Worm (Caenorhabditis elegans) whole organism, L3 larva: ENCODE measurements around the gene vab-3.

ENCODE experiments used
- ZK546.5 ChIP-seq: sonication (generic microtip); optimal IDR thresholded peaks from 2 replicates; lab custom pipeline; 2017; ENCODE audit warnings: missing biosample characterization, missing genetic modification characterization
- aly-2 ChIP-seq: fragments of 150-350 bp; optimal IDR thresholded peaks from 2 replicates; lab custom pipeline; 2014; ENCODE audit warnings: missing biosample characterization, missing genetic modification characterization
- ceh-16 ChIP-seq: sonication (generic microtip); optimal IDR thresholded peaks from 2 replicates; lab custom pipeline; 2017; ENCODE audit warnings: missing biosample characterization, missing genetic modification characterization
- ceh-28 ChIP-seq: fragments of 150-350 bp; optimal IDR thresholded peaks from 2 replicates; lab custom pipeline; 2014; ENCODE audit warnings: missing biosample characterization, missing genetic modification reagents, missing genetic modification characterization
- ceh-82 ChIP-seq: fragments of 150-350 bp; optimal IDR thresholded peaks from 2 replicates; lab custom pipeline; 2014; ENCODE audit warnings: missing biosample characterization, missing genetic modification characterization
- ceh-9 ChIP-seq: sonication (generic microtip); optimal IDR thresholded peaks from 2 replicates; lab custom pipeline; 2018; ENCODE audit warnings: missing biosample characterization, missing genetic modification characterization
- daf-12 ChIP-seq: fragments of 150-350 bp; optimal IDR thresholded peaks from 2 replicates; lab custom pipeline; 2014; ENCODE audit warnings: missing biosample characterization, missing genetic modification reagents, missing genetic modification characterization
- egl-27 ChIP-seq: sonication (generic microtip); optimal IDR thresholded peaks from 4 replicates; lab custom pipeline; 2017; ENCODE audit warnings: missing biosample characterization, missing genetic modification reagents, missing genetic modification characterization
- egl-5 ChIP-seq: fragments of 150-350 bp; optimal IDR thresholded peaks from 2 replicates; lab custom pipeline; 2017; ENCODE audit warnings: missing biosample characterization, missing genetic modification reagents, missing genetic modification characterization, inconsistent platforms
- elt-1 ChIP-seq: fragments of 150-350 bp; optimal IDR thresholded peaks from 2 replicates; lab custom pipeline; 2014; ENCODE audit warnings: missing biosample characterization, missing genetic modification characterization
- elt-3 ChIP-seq, 3 experiments: fragments of 150-350 bp in 1 of 3; sonication (generic microtip) in 2 of 3; optimal IDR thresholded peaks; 2 replicates in 2 of 3; 4 replicates in 1 of 3; lab custom pipeline; 2014 to 2017; ENCODE audit warnings: missing biosample characterization in 3 of 3, missing genetic modification characterization in 3 of 3
- eor-1 ChIP-seq, 2 experiments: fragments of 150-350 bp; optimal IDR thresholded peaks; 2 replicates each; lab custom pipeline; 2014 to 2018; ENCODE audit warnings: missing biosample characterization in 2 of 2, missing genetic modification characterization in 2 of 2
- fkh-2 ChIP-seq: fragments of 150-350 bp; optimal IDR thresholded peaks from 2 replicates; lab custom pipeline; 2014; ENCODE audit warnings: missing biosample characterization, missing genetic modification reagents, missing genetic modification characterization
- fos-1 ChIP-seq: fragments of 150-350 bp; optimal IDR thresholded peaks from 2 replicates; lab custom pipeline; 2014; ENCODE audit warnings: missing biosample characterization, missing genetic modification characterization
- hmg-11 ChIP-seq: sonication (generic microtip); optimal IDR thresholded peaks from 2 replicates; lab custom pipeline; 2016; ENCODE audit warnings: missing genetic modification characterization, missing compliant biosample characterization
- jun-1 ChIP-seq: fragments of 150-350 bp; optimal IDR thresholded peaks from 2 replicates; lab custom pipeline; 2014; ENCODE audit warnings: missing biosample characterization, missing genetic modification reagents, missing genetic modification characterization
- lin-15B ChIP-seq: fragments of 150-350 bp; optimal IDR thresholded peaks from 2 replicates; lab custom pipeline; 2014; ENCODE audit warnings: missing biosample characterization, missing genetic modification characterization
- lin-39 ChIP-seq: fragments of 150-350 bp; optimal IDR thresholded peaks from 2 replicates; lab custom pipeline; 2018; ENCODE audit warnings: missing biosample characterization, missing genetic modification reagents, missing genetic modification characterization
- lsy-12 ChIP-seq: sonication (generic microtip); optimal IDR thresholded peaks from 2 replicates; lab custom pipeline; 2016; ENCODE audit warnings: mild to moderate bottlenecking, missing genetic modification characterization, missing compliant biosample characterization
- mdl-1 ChIP-seq: fragments of 150-350 bp; optimal IDR thresholded peaks from 2 replicates; lab custom pipeline; 2014; ENCODE audit warnings: missing biosample characterization, missing genetic modification characterization
- nfya-1 ChIP-seq: sonication (generic microtip); optimal IDR thresholded peaks from 2 replicates; lab custom pipeline; 2017; ENCODE audit warnings: missing genetic modification characterization, mild to moderate bottlenecking, missing compliant biosample characterization, antibody characterized with exemption, moderate library complexity; ENCODE audit not compliant: insufficient read depth
- nhr-11 ChIP-seq: fragments of 150-350 bp; optimal IDR thresholded peaks from 2 replicates; lab custom pipeline; 2014; ENCODE audit warnings: missing biosample characterization, missing genetic modification characterization
- nhr-12 ChIP-seq: fragments of 150-350 bp; optimal IDR thresholded peaks from 2 replicates; lab custom pipeline; 2014; ENCODE audit warnings: missing biosample characterization, missing genetic modification characterization
- nhr-23 ChIP-seq: fragments of 150-350 bp; optimal IDR thresholded peaks from 2 replicates; lab custom pipeline; 2014; ENCODE audit warnings: missing biosample characterization, missing genetic modification reagents, missing genetic modification characterization
- nhr-237 ChIP-seq: fragments of 150-350 bp; optimal IDR thresholded peaks from 2 replicates; lab custom pipeline; 2014; ENCODE audit warnings: missing biosample characterization, missing genetic modification characterization
- nhr-25 ChIP-seq: sonication (generic microtip); optimal IDR thresholded peaks from 2 replicates; lab custom pipeline; 2017; ENCODE audit warnings: missing biosample characterization, missing genetic modification characterization
- nhr-43 ChIP-seq: sonication (generic microtip); optimal IDR thresholded peaks from 2 replicates; lab custom pipeline; 2016; ENCODE audit warnings: mild to moderate bottlenecking, missing genetic modification characterization, missing compliant biosample characterization; ENCODE audit not compliant: poor library complexity, severe bottlenecking
- nhr-67 ChIP-seq: fragments of 150-350 bp; optimal IDR thresholded peaks from 2 replicates; lab custom pipeline; 2014; ENCODE audit warnings: missing biosample characterization, missing genetic modification characterization
- nhr-76 ChIP-seq: fragments of 150-350 bp; sonication (generic microtip); optimal IDR thresholded peaks from 5 replicates; lab custom pipeline; 2014; ENCODE audit warnings: missing biosample characterization, missing genetic modification characterization
- nhr-77 ChIP-seq: fragments of 150-350 bp; optimal IDR thresholded peaks from 2 replicates; lab custom pipeline; 2014; ENCODE audit warnings: missing biosample characterization, missing genetic modification characterization
- pha-4 ChIP-seq: fragments of 150-350 bp; optimal IDR thresholded peaks from 2 replicates; lab custom pipeline; 2014; ENCODE audit warnings: missing biosample characterization, missing genetic modification reagents, missing genetic modification characterization
- pqm-1 ChIP-seq: fragments of 150-350 bp; optimal IDR thresholded peaks from 2 replicates; lab custom pipeline; 2017; ENCODE audit warnings: missing biosample characterization, missing genetic modification characterization, inconsistent platforms
- sea-2 ChIP-seq: fragments of 150-350 bp; sonication (generic microtip); optimal IDR thresholded peaks from 4 replicates; lab custom pipeline; 2014; ENCODE audit warnings: missing biosample characterization, missing genetic modification reagents, missing genetic modification characterization
- skn-1 ChIP-seq: fragments of 150-350 bp; optimal IDR thresholded peaks from 2 replicates; lab custom pipeline; 2014; ENCODE audit warnings: missing biosample characterization, missing genetic modification characterization
- snpc-4 ChIP-seq: fragments of 150-350 bp; optimal IDR thresholded peaks from 2 replicates; lab custom pipeline; 2014; ENCODE audit warnings: missing biosample characterization, missing genetic modification characterization
- tbx-2 ChIP-seq: sonication (generic microtip); optimal IDR thresholded peaks from 2 replicates; lab custom pipeline; 2016; ENCODE audit warnings: mild to moderate bottlenecking, missing genetic modification characterization, missing compliant biosample characterization
- unc-39 ChIP-seq: sonication (generic microtip); optimal IDR thresholded peaks from 4 replicates; lab custom pipeline; 2017; ENCODE audit warnings: missing biosample characterization, missing genetic modification characterization
- unc-62 ChIP-seq: fragments of 150-350 bp; sonication (generic microtip); optimal IDR thresholded peaks from 4 replicates; lab custom pipeline; 2014; ENCODE audit warnings: missing biosample characterization, missing genetic modification reagents, missing genetic modification characterization
- ztf-11 ChIP-seq: fragments of 150-350 bp; optimal IDR thresholded peaks from 2 replicates; lab custom pipeline; 2014; ENCODE audit warnings: missing biosample characterization, missing genetic modification characterization
- ztf-4 ChIP-seq: fragments of 150-350 bp; optimal IDR thresholded peaks from 2 replicates; lab custom pipeline; 2014; ENCODE audit warnings: missing biosample characterization, missing genetic modification characterization

The vab-3 gene

DNA sequence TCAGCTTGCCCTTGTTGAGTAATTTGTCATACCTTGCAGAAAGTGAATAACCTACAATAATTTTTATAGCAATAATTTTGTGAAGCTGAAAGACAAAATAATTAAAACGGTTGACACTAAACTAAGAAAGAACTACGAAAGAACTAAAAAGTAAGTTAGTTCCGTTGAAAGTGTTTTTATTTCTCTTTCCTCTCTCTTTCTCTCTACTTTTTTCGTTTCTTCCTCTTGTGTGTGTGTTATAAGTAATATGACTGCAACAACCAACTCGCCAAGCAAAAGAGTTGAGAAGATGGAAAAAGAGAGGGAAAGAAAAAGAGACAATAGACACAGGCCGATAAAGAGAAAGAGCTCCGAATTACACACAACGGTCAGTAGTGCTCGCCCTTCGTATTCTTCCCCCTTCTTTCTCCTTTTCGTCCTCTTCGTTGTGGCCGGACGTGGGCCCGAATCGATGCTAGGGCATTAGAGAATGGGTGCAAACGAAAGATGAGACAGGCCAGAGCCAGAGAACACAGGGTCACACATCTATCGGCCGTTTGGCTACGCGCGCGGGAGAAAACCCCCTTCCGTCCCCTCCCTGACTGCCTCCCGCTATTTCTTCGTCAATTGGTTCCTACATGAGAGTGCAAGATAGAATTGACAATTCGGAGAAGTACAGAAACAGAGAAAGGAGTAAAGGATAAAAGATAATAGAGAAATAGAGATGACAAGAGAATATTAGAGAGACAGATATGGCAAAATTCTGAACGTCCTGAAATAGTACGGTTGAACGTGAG lies 55.7 kb downstream of the vab-3 start, which contains the start of gene syd-2 (continued):
- TF ChIP-seq lin-39 (peak; percentile 95), daf-12 (tag; lab: Kevin White, UChicago) (no peak), nfya-1 (tag; lab: Kevin White, UChicago) (peak; percentile 75), hmg-11 (tag; lab: Kevin White, UChicago) (peak; percentile 95), unc-39 (no peak), nhr-12 (tag; lab: Kevin White, UChicago) (no peak), aly-2 (tag; lab: Kevin White, UChicago) (no peak), elt-1 (no peak), ztf-11 (no peak), nhr-237 (tag; lab: Kevin White, UChicago) (no peak), nhr-67 (tag; lab: Kevin White, UChicago) (no peak)

DNA sequence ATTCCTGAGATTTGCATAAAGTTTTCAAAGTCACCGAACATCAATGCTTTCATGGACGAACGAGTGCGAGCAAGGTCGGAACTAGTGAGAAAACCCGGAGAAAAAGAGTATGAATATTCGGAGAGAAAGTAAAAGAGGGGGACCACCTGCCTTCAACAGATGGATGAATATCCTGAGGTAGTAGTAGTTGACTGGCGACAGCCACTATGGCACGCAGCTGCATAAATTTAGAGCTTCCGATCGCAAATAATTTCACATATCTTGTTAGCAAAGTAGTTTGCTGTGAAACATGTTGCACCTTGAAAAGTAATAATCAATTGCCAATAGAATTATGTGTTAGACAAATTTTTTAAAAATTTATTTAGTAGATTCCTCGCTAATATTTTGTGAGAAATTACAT lies 57.1 kb downstream of the vab-3 start:
- TF ChIP-seq pqm-1 (tag; lab: Kevin White, UChicago): no peak
- no peak for TF ChIP-seq ztf-11
- no peak for TF ChIP-seq daf-12 (tag; lab: Kevin White, UChicago)
- no peak for TF ChIP-seq snpc-4 (tag; lab: Kevin White, UChicago)
- no peak for TF ChIP-seq lin-39
- TF ChIP-seq mdl-1 (tag; lab: Kevin White, UChicago): no peak
- no peak for TF ChIP-seq skn-1 (tag; lab: Kevin White, UChicago)
- TF ChIP-seq unc-39: no peak
- TF ChIP-seq ceh-16 (tag; lab: Kevin White, UChicago): no peak
- TF ChIP-seq elt-3 (tag; optimal IDR thresholded peaks at IDR 0.05; lab: Kevin White, UChicago): no peak
- no peak for TF ChIP-seq nhr-12 (tag; lab: Kevin White, UChicago)
- TF ChIP-seq nhr-237 (tag; lab: Kevin White, UChicago): no peak
- TF ChIP-seq sea-2 (GFP tag; lab: Kevin White, UChicago): no peak
- no peak for TF ChIP-seq unc-62 (GFP tag; lab: Kevin White, UChicago)
- no peak for TF ChIP-seq lsy-12 (tag; lab: Kevin White, UChicago)
- TF ChIP-seq ceh-82: no peak
- no peak for TF ChIP-seq fos-1 (tag; lab: Kevin White, UChicago)

DNA sequence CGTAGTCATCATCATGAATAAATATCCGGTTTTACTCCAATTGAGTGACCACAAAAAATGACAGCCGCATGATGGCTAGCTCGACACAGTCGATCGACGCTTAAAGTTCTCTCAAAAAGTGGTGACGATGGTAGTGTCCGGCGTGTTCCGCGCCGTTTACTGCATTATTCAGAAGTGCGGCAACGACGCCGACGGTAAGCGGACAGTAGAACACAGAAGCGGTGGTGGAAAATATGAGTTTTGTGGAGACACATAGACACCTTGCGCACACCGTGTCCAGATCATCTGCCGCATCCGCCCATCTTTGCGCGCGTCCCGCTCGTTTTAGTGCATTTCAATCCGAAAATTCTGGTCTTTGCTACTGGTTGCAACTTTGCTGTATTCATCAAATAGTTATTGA lies 59.5 kb downstream of the vab-3 start, which contains the start of gene F59F5.7:
Gene F59F5.7 (plus strand): TSS at position 301 of the 400 bp plus-strand sequence.
- TF ChIP-seq ceh-28: no peak
- TF ChIP-seq mdl-1 (tag; lab: Kevin White, UChicago): no peak
- TF ChIP-seq ceh-82: no peak
- TF ChIP-seq fos-1 (tag; lab: Kevin White, UChicago): no peak
- TF ChIP-seq nhr-11 (tag; lab: Kevin White, UChicago): no peak
- TF ChIP-seq egl-5 (tag; lab: Kevin White, UChicago): no peak
- TF ChIP-seq nhr-76 (tag; lab: Kevin White, UChicago): no peak
- no peak for TF ChIP-seq sea-2 (GFP tag; lab: Kevin White, UChicago)
- no peak for TF ChIP-seq nhr-67 (tag; lab: Kevin White, UChicago)
- no peak for TF ChIP-seq skn-1 (tag; lab: Kevin White, UChicago)
- TF ChIP-seq lin-15B (tag; lab: Kevin White, UChicago): no peak
- TF ChIP-seq daf-12 (tag; lab: Kevin White, UChicago): no peak
- TF ChIP-seq elt-1: no peak
- TF ChIP-seq ZK546.5 (tag; lab: Kevin White, UChicago): no peak
- TF ChIP-seq pha-4 (tag; lab: Kevin White, UChicago): no peak
- no peak for TF ChIP-seq nhr-25 (tag; lab: Kevin White, UChicago)

DNA sequence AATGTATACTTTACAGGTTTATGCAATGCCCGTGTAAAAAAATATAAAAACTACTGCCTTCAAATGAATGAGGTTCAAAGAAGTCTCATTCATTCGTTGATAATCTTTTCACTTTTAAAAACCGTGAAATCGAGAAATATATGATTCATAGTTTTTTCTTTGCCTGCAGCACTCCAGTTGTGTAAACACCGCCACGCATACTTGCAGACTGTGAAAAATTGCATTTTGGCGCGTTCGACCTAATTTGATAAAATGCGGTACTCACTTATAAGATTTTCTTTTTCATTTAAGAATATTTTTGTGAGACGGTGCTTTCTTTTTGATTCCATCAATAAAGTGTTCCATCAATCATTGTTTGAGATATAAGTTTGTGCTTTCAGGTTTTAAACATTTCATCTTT lies 67.1 kb downstream of the vab-3 start:
- TF ChIP-seq nhr-11 (tag; lab: Kevin White, UChicago) (no peak), fos-1 (tag; lab: Kevin White, UChicago) (no peak), nhr-77 (no peak), nhr-43 (tag; lab: Kevin White, UChicago) (no peak), nfya-1 (tag; lab: Kevin White, UChicago) (peak; percentile 61), ceh-9 (tag; lab: Kevin White, UChicago) (no peak), tbx-2 (no peak), lin-15B (tag; lab: Kevin White, UChicago) (no peak), daf-12 (tag; lab: Kevin White, UChicago) (no peak), ceh-82 (no peak), mdl-1 (tag; lab: Kevin White, UChicago) (no peak), nhr-23 (tag; lab: Kevin White, UChicago) (peak; percentile 35), jun-1 (tag; lab: Kevin White, UChicago) (no peak), ceh-28 (no peak), aly-2 (tag; lab: Kevin White, UChicago) (no peak), ztf-4 (tag; lab: Kevin White, UChicago) (no peak), nhr-237 (tag; lab: Kevin White, UChicago) (no peak), elt-3 (tag; optimal IDR thresholded peaks at IDR 0.05; lab: Kevin White, UChicago) (no peak), egl-5 (tag; lab: Kevin White, UChicago) (peak; percentile 10), egl-27 (no peak), unc-39 (no peak), eor-1 (tag; optimal IDR thresholded peaks at IDR 0.05; lab: Kevin White, UChicago) (no peak), lsy-12 (tag; lab: Kevin White, UChicago) (no peak), unc-62 (GFP tag; lab: Kevin White, UChicago) (no peak), fkh-2 (tag; lab: Kevin White, UChicago) (no peak), nhr-76 (tag; lab: Kevin White, UChicago) (no peak), skn-1 (tag; lab: Kevin White, UChicago) (no peak), elt-1 (no peak), nhr-12 (tag; lab: Kevin White, UChicago) (no peak), sea-2 (GFP tag; lab: Kevin White, UChicago) (no peak), ceh-16 (tag; lab: Kevin White, UChicago) (no peak), nhr-25 (tag; lab: Kevin White, UChicago) (peak; percentile 25)
